Worm (Caenorhabditis elegans): Measurements from ENCODE around the gene sym-1.
A peak's percentile ranks its signal among the peaks of the same experiment; 100 is the strongest.

The sym-1 gene

DNA sequence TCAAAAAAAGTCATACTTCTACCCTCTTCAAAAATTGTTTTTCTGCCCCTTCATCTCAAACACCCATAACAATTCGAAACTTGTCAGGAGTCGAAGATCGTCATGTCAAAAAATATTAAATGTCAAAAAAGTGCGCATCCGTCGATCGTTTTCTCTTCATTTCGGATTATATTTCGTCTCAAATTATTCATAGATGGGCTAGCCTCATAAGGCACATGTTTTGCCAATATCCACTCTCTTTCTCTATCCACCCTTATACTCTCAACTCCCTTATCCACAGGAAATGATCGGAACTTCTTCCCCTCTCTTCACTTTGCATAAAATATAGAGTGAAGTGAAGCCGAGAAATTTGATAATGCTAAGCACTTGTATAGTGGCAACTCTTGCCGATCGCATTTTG, 52.3 kb downstream of the sym-1 start:
- TF ChIP-seq ztf-16 (tag; optimal IDR thresholded peaks at IDR 0.05) (no peak), pqm-1 (tag; optimal IDR thresholded peaks at IDR 0.05) (no peak), unc-42 (tag; optimal IDR thresholded peaks at IDR 0.05) (peak; percentile 47)

All from whole organism, late embryonic.